Worm (Caenorhabditis elegans): ENCODE measurements around the gene grl-24.

grl-24 gene

DNA sequence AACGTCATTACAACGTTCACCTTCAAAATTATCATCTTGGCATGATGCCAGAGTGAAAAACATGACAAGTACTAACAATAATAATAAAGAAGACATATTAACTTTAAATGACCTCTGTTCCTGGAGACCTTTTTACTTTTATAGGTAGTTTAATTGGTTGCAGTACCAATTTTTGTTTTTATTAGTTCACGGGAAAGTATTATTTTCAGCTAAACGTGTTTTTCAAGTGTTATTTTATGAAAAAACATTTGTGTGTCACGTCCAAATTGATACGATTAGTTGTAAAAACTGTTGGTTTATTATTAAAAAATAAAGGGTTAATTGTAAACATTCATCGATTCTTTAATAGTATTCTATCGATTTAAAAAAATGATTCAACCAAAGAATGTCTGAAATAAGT is at the start of gene grl-24:
Gene grl-24 (minus strand): TSS at position 101 of the 400 bp plus-strand sequence.
- TF ChIP-seq him-1 (tag; optimal IDR thresholded peaks at IDR 0.05) (no peak), dao-5 (tag; optimal IDR thresholded peaks at IDR 0.05) (no peak), W03F9.2 (tag; optimal IDR thresholded peaks at IDR 0.05) (no peak)

DNA sequence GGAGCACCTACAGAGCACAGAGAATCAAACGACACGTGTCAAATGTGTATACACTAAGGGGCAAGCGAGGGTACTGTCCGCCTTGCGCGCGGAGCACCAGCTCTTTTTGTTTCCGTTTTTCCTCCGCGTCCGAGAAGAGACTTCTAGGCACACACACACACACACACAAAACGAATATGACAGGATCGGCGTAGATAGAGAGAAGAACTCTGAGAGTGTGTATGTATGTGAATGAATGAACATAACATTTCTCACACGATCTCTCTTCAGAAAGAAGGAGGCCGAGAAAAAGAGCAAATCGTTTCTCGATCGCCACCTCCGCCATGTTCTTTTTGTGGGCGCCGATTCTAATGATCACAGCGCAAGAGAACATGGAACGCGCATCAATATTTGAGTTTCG is 15.0 kb upstream of the grl-24 start, which contains the start of gene nas-6:
Gene nas-6 (minus strand): TSS at position 101 of the 400 bp plus-strand sequence.
- no peak for TF ChIP-seq dao-5 (tag; optimal IDR thresholded peaks at IDR 0.05)
- TF ChIP-seq him-1 (tag; optimal IDR thresholded peaks at IDR 0.05) = no peak
- no peak for TF ChIP-seq W03F9.2 (tag; optimal IDR thresholded peaks at IDR 0.05)

DNA sequence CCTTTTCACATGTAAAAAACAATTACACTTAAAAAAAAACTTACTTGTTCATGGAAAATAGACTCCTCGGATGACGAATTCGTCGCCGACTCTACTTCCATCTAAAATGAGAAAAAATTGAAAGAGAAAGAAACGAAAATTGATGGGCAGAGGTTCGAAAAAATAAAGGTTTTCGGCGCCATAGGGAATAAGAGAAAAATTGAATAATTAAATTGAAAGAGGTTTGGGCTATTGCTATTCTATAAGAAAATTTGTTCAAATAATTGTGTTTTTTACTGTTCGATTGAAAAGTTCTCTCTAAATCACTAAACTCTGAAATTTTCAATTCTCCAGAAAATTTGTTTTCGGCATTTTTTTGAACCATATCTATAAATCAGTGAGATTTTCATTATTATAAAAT is 7.6 kb upstream of the grl-24 start, which contains the start of gene rabr-2:
Gene rabr-2 (minus strand): TSS at position 101 of the 400 bp plus-strand sequence.
- TF ChIP-seq dao-5 (tag; optimal IDR thresholded peaks at IDR 0.05) = no peak
- TF ChIP-seq W03F9.2 (tag; optimal IDR thresholded peaks at IDR 0.05) = no peak
- no peak for TF ChIP-seq him-1 (tag; optimal IDR thresholded peaks at IDR 0.05)

DNA sequence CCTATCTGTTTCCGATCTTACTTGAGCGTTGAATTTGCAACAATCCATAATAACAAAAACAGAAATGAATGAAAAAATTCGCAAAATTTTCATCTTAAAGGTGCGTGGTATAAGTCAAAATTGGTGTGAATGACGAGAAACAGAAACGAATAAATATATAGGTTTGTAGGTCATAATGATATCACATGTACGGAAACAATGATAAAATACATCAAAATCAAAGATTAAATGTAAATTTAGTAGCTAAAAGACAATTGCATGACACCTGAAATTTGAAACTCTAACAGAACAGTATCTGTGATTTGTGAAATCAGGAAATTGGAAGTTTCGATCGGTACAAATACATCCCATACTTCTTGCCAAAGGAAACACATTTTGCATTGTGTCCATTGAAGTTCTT is 401 bp downstream of the grl-24 start, which contains the start of gene F11E6.9:
Gene F11E6.9 (minus strand): TSS at position 101 of the 400 bp plus-strand sequence.
- TF ChIP-seq dao-5 (tag; optimal IDR thresholded peaks at IDR 0.05) (no peak), W03F9.2 (tag; optimal IDR thresholded peaks at IDR 0.05) (no peak), him-1 (tag; optimal IDR thresholded peaks at IDR 0.05) (no peak)

DNA sequence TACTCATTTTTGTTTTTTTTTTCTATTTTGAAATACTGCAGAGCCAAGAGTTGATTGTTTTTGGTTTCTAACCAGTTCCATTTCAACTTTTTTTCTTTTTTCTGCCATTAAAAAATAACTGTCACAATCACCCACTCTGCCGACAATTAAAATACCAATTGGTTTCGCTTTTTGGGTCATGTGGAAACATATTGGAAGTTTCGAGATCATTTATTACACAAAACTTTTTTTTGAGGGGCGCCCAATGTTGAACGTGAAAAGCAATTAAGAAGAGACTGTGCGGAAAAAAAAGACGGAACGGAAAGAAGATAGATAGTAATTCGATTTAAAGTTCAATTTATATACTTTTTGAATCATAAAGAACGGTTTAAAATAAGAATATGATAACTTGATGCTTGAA is 1.6 kb downstream of the grl-24 start:
- no peak for TF ChIP-seq dao-5 (tag; optimal IDR thresholded peaks at IDR 0.05)
- TF ChIP-seq him-1 (tag; optimal IDR thresholded peaks at IDR 0.05) = no peak
- TF ChIP-seq W03F9.2 (tag; optimal IDR thresholded peaks at IDR 0.05) = no peak

DNA sequence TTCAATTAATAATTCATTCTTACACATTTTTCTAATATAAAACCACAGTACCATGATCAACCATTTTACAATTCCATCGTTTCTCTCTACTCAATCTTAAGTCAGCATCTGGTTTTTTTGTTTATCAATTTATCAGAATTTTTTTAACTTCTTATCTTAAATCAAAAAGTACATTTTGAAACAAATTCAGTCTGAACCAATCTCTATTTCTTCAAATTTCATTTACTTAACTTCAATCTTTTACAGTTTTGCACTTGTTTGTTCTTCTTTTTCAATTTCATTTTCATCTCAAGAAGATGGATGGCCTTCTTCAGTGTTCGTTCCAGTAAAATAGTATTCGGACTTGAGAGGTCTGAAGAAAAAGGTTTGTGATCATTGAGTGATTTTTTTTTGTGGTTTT is 2.6 kb downstream of the grl-24 start, which contains the start of gene gba-3:
Gene gba-3 (plus strand): TSS at position 301 of the 400 bp plus-strand sequence.
- TF ChIP-seq W03F9.2 (tag; optimal IDR thresholded peaks at IDR 0.05) (no peak), dao-5 (tag; optimal IDR thresholded peaks at IDR 0.05) (no peak), him-1 (tag; optimal IDR thresholded peaks at IDR 0.05) (no peak)

DNA sequence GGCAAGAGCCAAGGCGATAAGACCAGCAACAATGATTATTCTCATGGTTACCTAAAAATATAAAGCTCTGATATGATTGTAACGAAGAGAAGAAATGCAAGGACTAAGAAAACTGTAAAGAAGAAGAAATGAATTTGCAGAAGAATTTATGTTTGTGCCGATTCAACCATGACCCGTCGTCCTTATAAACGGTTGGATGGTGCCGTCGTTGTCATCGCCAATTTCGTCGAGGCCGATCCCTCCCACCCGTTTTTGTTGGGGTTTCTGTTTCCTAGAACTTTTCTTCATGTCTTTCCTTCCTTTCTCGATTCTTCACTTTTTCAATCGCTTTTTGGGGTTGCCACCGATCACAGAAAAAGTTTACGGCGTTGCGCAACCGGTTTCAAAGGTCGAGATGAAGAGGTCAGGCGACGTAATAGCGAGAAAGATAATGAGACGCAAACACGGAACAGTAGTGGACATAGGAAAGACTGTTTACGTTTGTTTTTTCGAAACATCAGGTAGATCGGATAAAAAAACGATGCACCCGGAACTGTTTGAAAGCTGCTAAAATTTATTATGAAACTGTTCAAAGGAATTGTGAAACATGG is 3.7 kb downstream of the grl-24 start, which contains the start of gene epic-1:
Gene epic-1 (minus strand): TSS at position 51 of the 590 bp plus-strand sequence.
- no peak for TF ChIP-seq dao-5 (tag; optimal IDR thresholded peaks at IDR 0.05)
- no peak for TF ChIP-seq W03F9.2 (tag; optimal IDR thresholded peaks at IDR 0.05)
- TF ChIP-seq him-1 (tag; optimal IDR thresholded peaks at IDR 0.05) = no peak

DNA sequence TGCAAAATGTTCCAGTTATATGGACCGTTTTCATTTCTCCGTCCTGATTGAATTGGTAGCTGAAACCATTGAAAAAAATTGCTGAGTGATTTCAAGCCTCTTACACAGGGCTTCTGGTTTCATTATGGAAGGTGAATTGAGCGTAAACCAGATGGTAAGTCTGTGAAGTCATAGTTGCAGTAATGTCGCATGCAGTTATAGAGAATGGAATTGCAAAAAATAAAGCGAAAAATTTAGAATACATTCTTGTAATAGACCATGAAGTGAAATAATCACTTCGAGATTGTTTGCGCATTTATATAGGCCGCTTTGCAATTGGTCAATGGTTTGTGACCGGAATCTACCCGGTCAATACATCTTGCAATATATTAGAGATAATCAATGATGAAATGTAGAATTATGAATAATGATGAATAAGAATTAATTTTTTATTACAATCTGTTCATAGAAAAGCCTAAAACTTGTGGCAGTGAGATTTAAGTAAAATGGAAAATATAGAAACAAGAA is 5.5 kb downstream of the grl-24 start, which contains the start of gene F11E6.4:
Gene F11E6.4 (minus strand): TSS at position 259 of the 507 bp plus-strand sequence.
- TF ChIP-seq W03F9.2 (tag; optimal IDR thresholded peaks at IDR 0.05) (no peak), dao-5 (tag; optimal IDR thresholded peaks at IDR 0.05) (no peak), him-1 (tag; optimal IDR thresholded peaks at IDR 0.05) (no peak)

DNA sequence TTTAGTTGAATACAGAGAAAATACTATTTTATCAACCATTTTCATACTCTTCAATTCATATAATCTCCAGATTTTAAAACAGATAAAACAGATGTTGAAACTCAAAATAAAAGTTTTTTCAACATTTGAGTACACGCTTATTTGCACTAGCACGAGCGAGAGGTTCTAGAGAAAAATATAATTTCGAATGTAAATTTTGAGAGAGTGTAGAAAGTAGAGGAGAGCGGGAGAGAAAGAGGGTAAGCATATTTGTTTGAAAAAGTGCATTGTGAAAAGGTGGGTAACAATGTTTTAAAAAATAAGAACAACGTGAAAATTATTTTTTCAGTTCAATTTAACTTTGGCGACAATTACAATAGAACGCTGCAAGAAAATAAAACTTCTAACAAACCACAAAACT is 7.8 kb downstream of the grl-24 start:
- TF ChIP-seq W03F9.2 (tag; optimal IDR thresholded peaks at IDR 0.05) = no peak
- TF ChIP-seq dao-5 (tag; optimal IDR thresholded peaks at IDR 0.05) = no peak
- TF ChIP-seq him-1 (tag; optimal IDR thresholded peaks at IDR 0.05) = no peak

DNA sequence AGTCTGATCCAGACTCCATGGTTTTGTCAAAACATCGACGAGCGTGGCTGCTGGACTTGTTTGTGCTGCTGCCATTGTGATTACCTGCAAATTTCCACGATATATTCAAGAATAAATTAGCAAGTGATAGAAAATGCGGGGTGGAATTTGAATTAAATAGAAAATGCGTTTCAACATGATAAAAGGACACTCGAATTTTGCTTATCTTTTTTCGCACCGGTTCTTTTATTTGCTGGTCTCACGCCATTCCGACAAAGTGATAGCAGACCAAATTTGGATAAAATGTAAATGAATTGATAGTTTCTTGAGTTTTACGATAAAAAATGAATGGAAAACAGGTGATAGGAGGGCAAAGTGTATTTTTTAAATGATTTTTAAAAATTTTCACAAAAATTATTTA is 8.3 kb downstream of the grl-24 start, which contains the start of gene elo-2:
Gene elo-2 (minus strand): TSS at position 84 of the 400 bp plus-strand sequence.
- TF ChIP-seq him-1 (tag; optimal IDR thresholded peaks at IDR 0.05) (no peak), dao-5 (tag; optimal IDR thresholded peaks at IDR 0.05) (no peak), W03F9.2 (tag; optimal IDR thresholded peaks at IDR 0.05) (no peak)

DNA sequence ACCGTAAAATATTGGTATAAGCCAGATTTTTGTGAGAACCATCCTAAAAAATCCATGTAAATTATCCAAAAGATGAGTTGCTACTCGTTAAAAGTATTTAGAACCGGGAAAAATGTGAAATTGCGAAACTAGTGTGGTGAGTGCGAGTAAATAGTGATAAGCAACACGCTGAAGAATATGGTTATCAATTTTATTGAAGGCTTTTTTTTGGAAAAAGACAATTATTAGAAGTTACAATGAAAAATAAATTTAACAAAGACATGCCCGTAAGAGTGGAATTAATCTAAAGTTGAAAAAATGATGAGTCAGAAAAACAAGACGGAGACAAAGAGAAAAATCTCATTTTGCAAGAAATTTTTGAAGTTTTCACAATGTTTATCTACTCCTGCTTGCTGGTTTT is 9.8 kb downstream of the grl-24 start, which contains the start of gene F11E6.6:
Gene F11E6.6 (minus strand): TSS at position 101 of the 400 bp plus-strand sequence.
- TF ChIP-seq dao-5 (tag; optimal IDR thresholded peaks at IDR 0.05) = no peak
- TF ChIP-seq W03F9.2 (tag; optimal IDR thresholded peaks at IDR 0.05) = no peak
- no peak for TF ChIP-seq him-1 (tag; optimal IDR thresholded peaks at IDR 0.05)

DNA sequence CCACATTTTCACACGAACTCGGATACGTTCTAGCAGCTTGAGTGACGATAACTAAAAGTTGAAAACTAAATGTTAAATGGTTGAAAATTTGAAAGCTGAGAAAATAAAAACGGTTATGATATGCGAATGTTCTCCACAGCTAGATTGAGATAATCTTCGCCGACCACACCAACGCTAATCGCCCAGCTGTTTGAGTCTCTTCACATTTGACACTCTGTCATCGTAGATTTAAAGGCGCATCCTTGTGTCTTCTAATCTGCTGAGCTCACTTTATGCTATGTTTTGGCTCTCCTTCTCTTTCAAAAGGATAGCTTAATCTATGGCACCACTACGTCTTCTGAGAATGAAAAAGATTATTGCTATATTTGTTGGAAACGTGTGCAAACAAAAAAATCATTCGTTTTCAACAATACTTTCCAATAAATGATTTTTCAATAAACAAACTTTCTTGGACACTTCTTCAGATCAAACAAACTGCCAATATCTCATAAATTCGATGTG is 12.5 kb downstream of the grl-24 start, which contains the start of gene F11E6.10:
Gene F11E6.10 (minus strand): TSS at position 51 of the 501 bp plus-strand sequence.
- TF ChIP-seq dao-5 (tag; optimal IDR thresholded peaks at IDR 0.05) (no peak), W03F9.2 (tag; optimal IDR thresholded peaks at IDR 0.05) (no peak), him-1 (tag; optimal IDR thresholded peaks at IDR 0.05) (no peak)

DNA sequence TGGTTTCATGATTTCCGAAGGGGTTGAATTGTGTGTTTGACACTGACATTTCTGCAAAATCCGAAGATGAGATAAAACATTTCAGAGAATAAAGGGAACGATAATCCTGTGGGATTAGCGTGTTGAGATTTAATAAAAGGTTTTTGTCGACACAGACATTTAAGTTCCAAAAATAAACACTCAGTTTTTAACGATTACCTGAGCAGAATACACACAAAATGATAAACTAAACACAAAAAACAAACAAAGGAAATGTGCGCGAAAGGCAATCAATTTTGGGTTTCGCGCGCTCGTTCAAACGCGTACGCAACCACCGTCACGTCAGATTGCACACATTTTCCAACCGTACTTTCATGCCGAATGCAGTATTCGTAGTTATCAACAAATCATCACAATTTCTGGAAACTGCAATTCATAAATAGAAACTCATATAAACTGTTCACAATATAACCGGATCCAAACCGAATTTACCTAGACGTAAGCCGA is 14.4 kb downstream of the grl-24 start, which contains the start of gene rif-1.1:
Gene rif-1.1 (minus strand): TSS at position 51 of the 486 bp plus-strand sequence.
- TF ChIP-seq W03F9.2 (tag; optimal IDR thresholded peaks at IDR 0.05) (no peak), him-1 (tag; optimal IDR thresholded peaks at IDR 0.05) (no peak), dao-5 (tag; optimal IDR thresholded peaks at IDR 0.05) (no peak)

DNA sequence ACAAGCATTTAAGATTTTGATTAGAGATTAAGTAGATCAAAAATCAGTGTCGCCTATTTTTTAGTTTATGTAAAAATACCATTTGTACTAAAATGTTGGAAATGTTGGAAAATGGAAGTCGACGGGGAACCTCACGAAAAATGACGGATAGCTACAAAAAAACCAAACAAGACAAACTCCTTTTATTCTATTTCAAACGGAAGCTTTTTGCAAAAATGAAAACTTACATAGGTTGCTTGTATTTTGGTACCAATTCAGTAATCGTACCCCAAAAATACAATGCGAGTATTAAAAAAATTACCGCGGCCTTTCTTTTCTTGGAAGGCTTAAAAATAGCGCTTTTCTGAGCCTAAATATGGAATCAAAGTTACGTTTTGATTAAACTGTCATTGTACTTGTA is 21.6 kb downstream of the grl-24 start:
- TF ChIP-seq him-1 (tag; optimal IDR thresholded peaks at IDR 0.05) = no peak
- TF ChIP-seq dao-5 (tag; optimal IDR thresholded peaks at IDR 0.05) = no peak
- TF ChIP-seq W03F9.2 (tag; optimal IDR thresholded peaks at IDR 0.05) = no peak

Measured in whole organism, L4/young adult.